Fruit fly (Drosophila melanogaster) Kc167 (cell line): ENCODE results near the gene Ppm1.

Experiments used
- Myc ChIP-seq: fragments of >200 bp; optimal IDR thresholded peaks from 2 replicates; lab custom pipeline; 2017; ENCODE audit warnings: missing external identifiers
- Sin3A ChIP-seq: fragments of >200 bp; optimal IDR thresholded peaks from 2 replicates; lab custom pipeline; 2018; ENCODE audit warnings: missing external identifiers
- h ChIP-seq: fragments of >200 bp; optimal IDR thresholded peaks from 3 replicates; lab custom pipeline; 2018; ENCODE audit warnings: missing external identifiers
- insv ChIP-seq: fragments of >200 bp; optimal IDR thresholded peaks from 3 replicates; lab custom pipeline; 2018; ENCODE audit warnings: missing external identifiers
- psq ChIP-seq: fragments of >200 bp; optimal IDR thresholded peaks from 2 replicates; lab custom pipeline; 2017; ENCODE audit warnings: missing external identifiers
- ttk ChIP-seq: sonication (Bioruptor generic); optimal IDR thresholded peaks from 2 replicates; lab custom pipeline; 2017; ENCODE audit warnings: missing external identifiers

The Ppm1 gene

dm6 chr3L:622357-622834 is 41.3 kb downstream of the Ppm1 start:
- TF ChIP-seq Myc (lab: Kevin White, UChicago) (no peak), psq (lab: Kevin White, UChicago) (no peak), insv (lab: Kevin White, UChicago) (no peak), Sin3A (lab: Kevin White, UChicago) (no peak), h (lab: Kevin White, UChicago) (no peak), ttk (no peak)

- TF ChIP-seq Myc (lab: Kevin White, UChicago) (no peak), psq (lab: Kevin White, UChicago) (no peak), ttk (no peak), h (lab: Kevin White, UChicago) (no peak), Sin3A (lab: Kevin White, UChicago) (no peak), insv (lab: Kevin White, UChicago) (no peak)
These were observed 42.4 kb downstream of the Ppm1 start for dm6 chr3L:623556-623955.

- TF ChIP-seq ttk = no peak
- TF ChIP-seq Sin3A (lab: Kevin White, UChicago) = no peak
- no peak for TF ChIP-seq insv (lab: Kevin White, UChicago)
- TF ChIP-seq h (lab: Kevin White, UChicago) = no peak
- TF ChIP-seq psq (lab: Kevin White, UChicago) = no peak
- no peak for TF ChIP-seq Myc (lab: Kevin White, UChicago)
These were observed 43.2 kb downstream of the Ppm1 start for dm6 chr3L:624203-624914.

- TF ChIP-seq psq (lab: Kevin White, UChicago) = no peak
- no peak for TF ChIP-seq h (lab: Kevin White, UChicago)
- no peak for TF ChIP-seq Sin3A (lab: Kevin White, UChicago)
- TF ChIP-seq ttk = no peak
- no peak for TF ChIP-seq insv (lab: Kevin White, UChicago)
- no peak for TF ChIP-seq Myc (lab: Kevin White, UChicago)
These were observed 44.8 kb downstream of the Ppm1 start for dm6 chr3L:625899-626298.

DNA sequence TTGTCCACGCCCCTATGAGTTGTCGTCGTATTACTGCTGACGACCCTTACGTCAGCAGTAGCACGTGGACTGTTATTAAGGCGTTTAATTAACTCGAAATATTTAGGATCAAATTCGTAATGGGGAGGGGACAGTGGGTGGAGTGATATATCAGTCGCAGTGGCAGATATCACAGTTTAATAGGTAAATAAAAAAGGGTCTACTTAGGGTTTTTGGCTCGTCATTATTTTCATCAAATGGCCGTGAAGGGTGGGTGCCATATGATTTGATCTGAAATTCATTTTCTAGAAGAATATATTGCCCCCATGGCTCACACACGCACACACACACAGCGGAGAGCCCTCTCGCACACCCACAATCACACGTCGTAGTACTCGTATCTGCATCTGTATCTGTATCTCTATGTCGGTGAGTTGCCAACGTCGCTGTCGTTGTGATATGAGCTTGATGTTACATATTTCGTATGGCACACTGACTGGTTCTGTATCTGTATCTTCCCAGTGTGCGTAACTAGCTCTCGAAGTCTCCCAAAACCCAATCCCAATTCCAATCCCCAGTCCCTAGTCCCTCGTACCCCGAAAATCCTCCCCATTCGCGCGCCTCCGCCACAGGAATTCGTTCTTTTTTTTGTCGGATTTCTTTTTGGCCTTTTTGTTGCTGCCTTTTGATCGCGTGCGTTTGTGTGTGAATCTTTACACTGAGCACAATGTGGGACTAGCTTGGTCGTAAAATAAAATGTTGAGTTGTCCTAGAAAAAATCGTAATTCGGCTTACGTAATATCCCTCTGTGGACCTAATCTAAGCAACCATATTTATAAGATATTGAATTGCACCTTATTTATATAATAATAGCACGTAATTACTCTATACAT is 45.6 kb downstream of the Ppm1 start:
- TF ChIP-seq h (lab: Kevin White, UChicago) (no peak), Myc (lab: Kevin White, UChicago) (no peak), insv (lab: Kevin White, UChicago) (no peak), Sin3A (lab: Kevin White, UChicago) (no peak), psq (lab: Kevin White, UChicago) (no peak), ttk (no peak)

dm6 chr3L:627370-627769 is 46.2 kb downstream of the Ppm1 start:
- no peak for TF ChIP-seq Myc (lab: Kevin White, UChicago)
- TF ChIP-seq insv (lab: Kevin White, UChicago) = no peak
- no peak for TF ChIP-seq Sin3A (lab: Kevin White, UChicago)
- no peak for TF ChIP-seq psq (lab: Kevin White, UChicago)
- TF ChIP-seq ttk = no peak
- TF ChIP-seq h (lab: Kevin White, UChicago) = no peak

- TF ChIP-seq psq (lab: Kevin White, UChicago) = no peak
- no peak for TF ChIP-seq h (lab: Kevin White, UChicago)
- TF ChIP-seq insv (lab: Kevin White, UChicago) = no peak
- no peak for TF ChIP-seq ttk
- TF ChIP-seq Sin3A (lab: Kevin White, UChicago) = no peak
- no peak for TF ChIP-seq Myc (lab: Kevin White, UChicago)
These were observed 46.9 kb downstream of the Ppm1 start for dm6 chr3L:627819-628601.

- no peak for TF ChIP-seq h (lab: Kevin White, UChicago)
- TF ChIP-seq ttk = no peak
- no peak for TF ChIP-seq Sin3A (lab: Kevin White, UChicago)
- no peak for TF ChIP-seq insv (lab: Kevin White, UChicago)
- TF ChIP-seq Myc (lab: Kevin White, UChicago) = no peak
- TF ChIP-seq psq (lab: Kevin White, UChicago) = no peak
These were observed 47.6 kb downstream of the Ppm1 start for dm6 chr3L:628654-629285.

dm6 chr3L:629353-629915 is 48.3 kb downstream of the Ppm1 start:
- no peak for TF ChIP-seq h (lab: Kevin White, UChicago)
- TF ChIP-seq ttk = no peak
- TF ChIP-seq insv (lab: Kevin White, UChicago) = no peak
- TF ChIP-seq psq (lab: Kevin White, UChicago) = no peak
- TF ChIP-seq Myc (lab: Kevin White, UChicago) = no peak
- no peak for TF ChIP-seq Sin3A (lab: Kevin White, UChicago)
